Worm (Caenorhabditis elegans): ENCODE measurements around the gene msp-65.
"Not testable (repeated sequence)": the region's sequence is repeated elsewhere in the genome, so short reads cannot be mapped to it uniquely, and the experiment has no call there.

The msp-65 gene

DNA sequence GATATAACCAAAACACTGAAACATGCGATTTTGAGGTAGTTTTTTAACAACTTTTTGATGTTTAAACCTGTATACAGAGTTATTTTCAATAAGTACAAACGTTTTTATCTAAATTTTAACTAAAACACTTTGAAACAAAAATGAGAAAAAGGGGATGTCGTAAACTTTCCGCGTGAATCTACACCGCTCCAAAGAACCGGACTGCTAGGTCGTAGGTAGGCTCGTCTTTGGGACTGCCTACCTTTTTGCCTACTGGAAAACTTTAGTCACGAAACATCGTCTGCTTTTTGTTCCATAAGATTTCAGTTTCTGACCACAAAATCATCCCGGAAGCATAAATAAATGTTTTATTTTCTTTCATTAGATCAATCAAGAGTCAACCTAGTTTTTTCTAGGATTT lies 25.1 kb upstream of the msp-65 start:
- TF ChIP-seq elt-4 (tag; optimal IDR thresholded peaks at IDR 0.05) (no peak), nhr-232 (tag; optimal IDR thresholded peaks at IDR 0.05) (no peak), hlh-30 (tag; optimal IDR thresholded peaks at IDR 0.05; ENCODE audit: insufficient read depth) (no peak), elt-2 (tag; optimal IDR thresholded peaks at IDR 0.05) (no peak), tbx-7 (tag; optimal IDR thresholded peaks at IDR 0.05) (no peak), ceh-30 (tag; optimal IDR thresholded peaks at IDR 0.05) (no peak), ceh-31 (tag; optimal IDR thresholded peaks at IDR 0.05) (no peak), syd-9 (tag; optimal IDR thresholded peaks at IDR 0.05) (no peak), unc-3 (GFP tag; conservative IDR thresholded peaks at IDR 0.05) (no peak), unc-3 (tag; optimal IDR thresholded peaks at IDR 0.05) (no peak), K09A11.1 (tag; optimal IDR thresholded peaks at IDR 0.05; ENCODE audit: insufficient read depth) (no peak), nhr-11 (tag; optimal IDR thresholded peaks at IDR 0.05) (no peak), hlh-13 (GFP tag; optimal IDR thresholded peaks at IDR 0.05) (no peak), ceh-19 (GFP tag; optimal IDR thresholded peaks at IDR 0.05) (no peak), ceh-48 (tag; optimal IDR thresholded peaks at IDR 0.05) (no peak)

DNA sequence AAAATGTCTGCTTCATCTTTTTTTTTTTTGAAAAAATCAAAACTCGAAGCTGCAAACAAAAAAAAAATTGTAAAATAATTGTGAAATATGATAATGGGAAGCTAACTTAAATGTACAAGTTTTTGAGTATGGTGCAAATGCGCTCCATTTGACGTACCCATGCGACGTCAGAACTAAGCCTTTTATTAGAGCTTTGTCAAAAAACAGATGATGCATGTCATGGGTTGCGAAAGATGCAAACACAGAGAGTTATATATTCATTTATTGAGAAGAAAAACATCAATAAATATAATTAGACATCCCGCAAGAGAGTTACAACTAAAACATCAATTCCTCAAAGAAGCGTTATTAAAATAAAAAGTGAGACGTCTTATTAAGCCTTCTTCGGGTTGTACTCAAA lies 21.9 kb upstream of the msp-65 start:
- TF ChIP-seq zip-5 (tag; optimal IDR thresholded peaks at IDR 0.05) (no peak), gmeb-2 (tag; optimal IDR thresholded peaks at IDR 0.05) (no peak), fkh-6 (tag; optimal IDR thresholded peaks at IDR 0.05) (no peak), che-1 (tag; optimal IDR thresholded peaks at IDR 0.05) (no peak), unc-55 (GFP tag; optimal IDR thresholded peaks at IDR 0.05) (no peak), T23F11.4 (GFP tag; optimal IDR thresholded peaks at IDR 0.05) (no peak), ref-2 (tag; optimal IDR thresholded peaks at IDR 0.05) (no peak), ceh-30 (tag; optimal IDR thresholded peaks at IDR 0.05) (no peak), hlh-30 (tag; optimal IDR thresholded peaks at IDR 0.05; ENCODE audit: insufficient read depth) (no peak), ttx-3 (tag; optimal IDR thresholded peaks at IDR 0.05) (no peak), ceh-34 (tag; optimal IDR thresholded peaks at IDR 0.05) (no peak), elt-2 (tag; optimal IDR thresholded peaks at IDR 0.05) (no peak), ceh-19 (GFP tag; optimal IDR thresholded peaks at IDR 0.05) (no peak), ceh-48 (tag; optimal IDR thresholded peaks at IDR 0.05) (no peak), ceh-14 (tag; optimal IDR thresholded peaks at IDR 0.05) (no peak), pha-4 (tag; optimal IDR thresholded peaks at IDR 0.05) (no peak), tbx-2 (tag; optimal IDR thresholded peaks at IDR 0.05) (no peak), K02D7.2 (tag; optimal IDR thresholded peaks at IDR 0.05) (no peak), syd-9 (tag; optimal IDR thresholded peaks at IDR 0.05) (no peak), ceh-22 (tag; optimal IDR thresholded peaks at IDR 0.05) (no peak)

DNA sequence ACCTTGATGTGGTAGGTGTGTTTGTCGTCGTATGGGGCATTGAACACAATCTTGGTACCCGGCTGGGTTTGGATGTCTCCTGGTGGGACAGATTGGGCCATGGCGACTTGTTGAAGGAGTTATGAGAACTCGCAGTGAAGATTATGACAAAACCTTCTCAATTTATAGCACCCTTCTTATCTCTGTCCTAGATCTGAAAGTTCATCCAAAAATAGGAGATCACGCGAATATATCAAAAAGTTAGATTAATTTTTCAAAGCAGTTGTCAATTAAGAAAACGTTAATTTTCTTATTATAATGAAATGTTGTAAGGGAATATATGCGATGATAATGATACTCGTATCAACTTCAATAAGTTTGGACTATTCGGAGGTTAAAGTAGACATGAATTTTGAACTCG lies 21.1 kb upstream of the msp-65 start, which contains the start of gene msp-51:
Gene msp-51, minus strand, starts transcription at position 101 of the 400 bp plus-strand sequence.
- not testable (repeated sequence) for TF ChIP-seq elt-2 (tag; optimal IDR thresholded peaks at IDR 0.05); ceh-34 (tag; optimal IDR thresholded peaks at IDR 0.05); pag-3 (tag; optimal IDR thresholded peaks at IDR 0.05; ENCODE audit: borderline replicate concordance)

DNA sequence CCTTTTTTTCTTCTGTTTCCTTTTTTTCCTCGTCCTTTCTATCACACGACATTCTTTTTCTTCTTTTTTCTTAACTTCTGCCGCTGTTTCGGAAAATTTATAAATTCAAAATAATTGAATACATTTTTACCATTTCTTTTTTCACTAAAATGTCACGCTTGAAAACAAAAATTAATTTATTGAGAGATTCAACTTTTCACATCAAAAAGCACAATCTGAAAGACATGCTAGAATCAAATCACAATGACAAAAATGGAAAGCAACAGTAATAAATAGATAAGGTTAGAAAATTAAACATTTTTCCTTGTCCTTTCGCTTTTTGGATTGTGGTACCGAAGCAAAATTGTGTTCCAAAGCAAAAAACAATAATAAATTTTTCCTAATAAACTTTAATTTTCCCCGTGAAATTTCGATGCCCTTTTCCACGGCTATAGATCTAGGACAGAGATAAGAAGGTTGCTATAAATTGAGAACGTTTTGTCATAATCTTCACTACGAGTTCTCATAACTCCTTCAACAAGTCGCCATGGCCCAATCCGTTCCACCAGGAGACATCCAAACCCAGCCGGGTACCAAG lies 18.8 kb upstream of the msp-65 start, which contains the start of the genes ZK354.6 and msp-113:
Gene ZK354.6, minus strand, starts transcription at position 101 of the 577 bp plus-strand sequence.
Gene msp-113, plus strand, starts transcription at position 527 of the 577 bp plus-strand sequence.
- TF ChIP-seq pax-1 (tag; optimal IDR thresholded peaks at IDR 0.05) = no peak
- no peak for TF ChIP-seq ref-2 (tag; optimal IDR thresholded peaks at IDR 0.05)
- no peak for TF ChIP-seq madf-2 (tag; optimal IDR thresholded peaks at IDR 0.05)
- no peak for TF ChIP-seq dve-1 (tag; optimal IDR thresholded peaks at IDR 0.05)
- no peak for TF ChIP-seq C38D4.7 (GFP tag; optimal IDR thresholded peaks at IDR 0.05)
- TF ChIP-seq hlh-8 (tag; optimal IDR thresholded peaks at IDR 0.05) = no peak
- TF ChIP-seq ceh-6 (GFP tag; optimal IDR thresholded peaks at IDR 0.05) = no peak
- no peak for TF ChIP-seq rnt-1 (tag; optimal IDR thresholded peaks at IDR 0.05)
- no peak for TF ChIP-seq che-1 (tag; optimal IDR thresholded peaks at IDR 0.05)
- no peak for TF ChIP-seq nfya-1 (tag; optimal IDR thresholded peaks at IDR 0.05)
- TF ChIP-seq mec-3 (tag; optimal IDR thresholded peaks at IDR 0.05; ENCODE audit: borderline replicate concordance) = no peak
- TF ChIP-seq sdc-2 (tag; optimal IDR thresholded peaks at IDR 0.05) = no peak
- no peak for TF ChIP-seq ceh-19 (GFP tag; optimal IDR thresholded peaks at IDR 0.05)
- TF ChIP-seq nhr-11 (tag; optimal IDR thresholded peaks at IDR 0.05) = no peak
- TF ChIP-seq ceh-45 (GFP tag; IDR thresholded peaks at IDR 0.05) = no peak
- TF ChIP-seq tbx-7 (tag; optimal IDR thresholded peaks at IDR 0.05) = no peak
- no peak for TF ChIP-seq K02D7.2 (tag; optimal IDR thresholded peaks at IDR 0.05)
- TF ChIP-seq ama-1 (optimal IDR thresholded peaks at IDR 0.05) = no peak
